Worm (Caenorhabditis elegans): ENCODE data around the gene srsx-40.

Gene srsx-40

DNA sequence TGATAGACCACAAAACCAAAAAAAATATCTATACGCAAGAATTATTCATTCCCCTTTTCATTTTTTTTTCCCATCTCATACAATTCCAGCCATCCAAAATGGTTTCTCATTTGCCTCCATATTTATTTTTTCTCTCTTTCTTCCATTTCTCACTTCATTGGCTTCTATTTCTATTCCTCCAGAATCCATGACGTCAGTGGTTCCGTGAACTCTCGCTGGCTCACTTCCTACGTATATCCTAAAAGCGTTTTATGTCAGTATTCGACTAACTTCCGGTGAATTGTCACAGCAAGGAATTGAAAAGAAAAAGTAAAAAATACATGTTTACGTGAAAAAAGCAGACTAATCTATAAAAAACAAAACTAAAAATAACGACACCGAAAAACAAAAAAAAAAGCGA is 23.5 kb upstream of the srsx-40 start:
- no peak for TF ChIP-seq ceh-16 (tag; optimal IDR thresholded peaks at IDR 0.05)
- peak; percentile 33 for TF ChIP-seq crh-2 (tag; optimal IDR thresholded peaks at IDR 0.05)
- peak; percentile 28 for TF ChIP-seq C34F6.9 (tag; optimal IDR thresholded peaks at IDR 0.05)
- no peak for TF ChIP-seq unc-62 (GFP tag; optimal IDR thresholded peaks at IDR 0.05)
- no peak for TF ChIP-seq egl-27 (tag; optimal IDR thresholded peaks at IDR 0.05)
- TF ChIP-seq nhr-11 (tag; optimal IDR thresholded peaks at IDR 0.05), result no peak
- TF ChIP-seq lsy-2 (tag; optimal IDR thresholded peaks at IDR 0.05), result peak in 1 of 2 experiments; percentile 22
- peak; percentile 27 for TF ChIP-seq F13H6.1 (tag; optimal IDR thresholded peaks at IDR 0.05)
- TF ChIP-seq alr-1 (tag; optimal IDR thresholded peaks at IDR 0.05), result no peak
- peak; percentile 52 for TF ChIP-seq sma-9 (GFP tag; optimal IDR thresholded peaks at IDR 0.05)
- TF ChIP-seq sma-9 (tag; optimal IDR thresholded peaks at IDR 0.05), result no peak
- peak; percentile 34 for TF ChIP-seq unc-55 (GFP tag; optimal IDR thresholded peaks at IDR 0.05)
- TF ChIP-seq ama-1 (optimal IDR thresholded peaks at IDR 0.05), result no peak

ce11 chrV:7726202-7726601 is 22.8 kb upstream of the srsx-40 start:
- TF ChIP-seq unc-55 (GFP tag; optimal IDR thresholded peaks at IDR 0.05) (peak; percentile 71), ztf-1 (GFP tag; conservative IDR thresholded peaks at IDR 0.05) (no peak), nhr-12 (tag; optimal IDR thresholded peaks at IDR 0.05) (no peak), lin-39 (tag; optimal IDR thresholded peaks at IDR 0.05) (no peak), peb-1 (tag; optimal IDR thresholded peaks at IDR 0.05) (no peak)

DNA sequence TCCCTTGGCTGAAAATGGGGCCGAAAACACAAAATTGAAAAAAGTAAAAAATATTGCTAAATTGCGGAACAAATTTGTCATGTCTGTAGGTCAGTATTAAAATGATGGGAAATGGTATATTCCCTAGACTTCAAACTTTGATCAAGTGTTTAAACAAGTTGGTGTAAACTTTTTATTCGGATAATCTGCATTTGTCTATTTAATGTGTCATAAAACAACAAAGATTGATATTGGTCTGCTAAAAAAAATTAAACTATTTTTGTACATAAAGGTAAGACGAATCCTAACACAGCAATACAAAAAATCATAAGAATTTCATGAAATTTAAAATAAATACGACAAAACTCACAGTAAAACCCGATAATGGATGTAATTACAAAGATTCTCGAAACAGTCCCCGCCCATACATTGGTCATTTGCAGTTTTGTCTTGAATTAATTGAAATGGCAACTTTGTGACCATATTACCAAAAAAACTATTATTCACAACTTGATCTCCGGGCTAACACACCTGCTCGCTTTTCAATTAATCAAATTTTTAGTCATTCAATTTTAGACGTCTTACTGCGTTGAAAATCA is 20.6 kb upstream of the srsx-40 start, which contains the start of the genes ZK105.6 and ZK105.8:
TSS of gene ZK105.6 (minus strand) at position 101 of the 578 bp plus-strand sequence.
TSS of gene ZK105.8 (plus strand) at position 528 of the 578 bp plus-strand sequence.
- TF ChIP-seq nhr-237 (tag; optimal IDR thresholded peaks at IDR 0.05) (no peak), ama-1 (optimal IDR thresholded peaks at IDR 0.05) (no peak), crh-2 (tag; optimal IDR thresholded peaks at IDR 0.05) (no peak), sma-9 (GFP tag; optimal IDR thresholded peaks at IDR 0.05) (no peak), sma-9 (tag; optimal IDR thresholded peaks at IDR 0.05) (no peak), peb-1 (tag; optimal IDR thresholded peaks at IDR 0.05) (no peak), unc-39 (tag; optimal IDR thresholded peaks at IDR 0.05) (no peak), nhr-21 (tag; optimal IDR thresholded peaks at IDR 0.05) (no peak), nhr-25 (tag; optimal IDR thresholded peaks at IDR 0.05) (no peak), lin-39 (tag; optimal IDR thresholded peaks at IDR 0.05) (no peak), ztf-11 (tag; optimal IDR thresholded peaks at IDR 0.05) (no peak), gmeb-1 (tag; optimal IDR thresholded peaks at IDR 0.05) (no peak), lsy-2 (tag; optimal IDR thresholded peaks at IDR 0.05) (no peak), nhr-77 (tag; optimal IDR thresholded peaks at IDR 0.05) (no peak), nhr-6 (tag; optimal IDR thresholded peaks at IDR 0.05) (no peak), ztf-4 (tag; optimal IDR thresholded peaks at IDR 0.05) (no peak), skn-1 (tag; optimal IDR thresholded peaks at IDR 0.05) (no peak), egl-27 (tag; optimal IDR thresholded peaks at IDR 0.05) (no peak)

DNA sequence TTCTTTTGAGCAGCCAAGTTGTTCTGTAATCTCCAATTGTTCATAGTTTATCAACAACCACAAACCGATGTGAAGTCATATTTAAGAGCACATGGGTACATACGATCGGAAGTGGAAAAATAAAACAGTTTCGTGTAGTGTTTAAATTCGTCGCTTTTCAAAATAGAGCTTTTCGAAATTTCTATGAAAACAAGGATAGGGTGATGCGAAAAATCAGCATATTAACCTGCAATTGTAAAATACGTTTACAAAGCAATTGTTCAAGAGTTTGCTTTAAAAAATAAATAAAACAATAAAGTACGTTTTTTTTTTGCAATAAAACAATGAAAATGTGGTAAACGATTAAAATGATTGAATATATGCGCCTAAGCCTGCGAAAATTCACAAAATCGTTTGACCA is 18.5 kb upstream of the srsx-40 start, which contains the start of gene ZK105.14:
TSS of gene ZK105.14 (minus strand) at position 101 of the 400 bp plus-strand sequence.
- TF ChIP-seq blmp-1 (tag; optimal IDR thresholded peaks at IDR 0.05; ENCODE audit: insufficient read depth), result no peak
- TF ChIP-seq crh-2 (tag; optimal IDR thresholded peaks at IDR 0.05), result no peak
- no peak for TF ChIP-seq R02D3.7 (tag; optimal IDR thresholded peaks at IDR 0.05)
- TF ChIP-seq elt-1 (tag; optimal IDR thresholded peaks at IDR 0.05), result no peak
- TF ChIP-seq nhr-129 (tag; optimal IDR thresholded peaks at IDR 0.05), result no peak
- TF ChIP-seq fos-1 (tag; optimal IDR thresholded peaks at IDR 0.05), result no peak
- no peak for TF ChIP-seq dmd-4 (tag; optimal IDR thresholded peaks at IDR 0.05)
- no peak for TF ChIP-seq mbf-1 (tag; optimal IDR thresholded peaks at IDR 0.05)
- TF ChIP-seq unc-62 (GFP tag; optimal IDR thresholded peaks at IDR 0.05), result no peak
- no peak for TF ChIP-seq zag-1 (tag; optimal IDR thresholded peaks at IDR 0.05)
- TF ChIP-seq mab-5 (tag; optimal IDR thresholded peaks at IDR 0.05), result no peak
- no peak for TF ChIP-seq sma-3 (GFP tag; optimal IDR thresholded peaks at IDR 0.05)
- no peak for TF ChIP-seq nhr-12 (tag; optimal IDR thresholded peaks at IDR 0.05)
- no peak for TF ChIP-seq unc-55 (GFP tag; optimal IDR thresholded peaks at IDR 0.05)
- TF ChIP-seq lin-11 (tag; optimal IDR thresholded peaks at IDR 0.05), result no peak
- TF ChIP-seq lin-39 (tag; optimal IDR thresholded peaks at IDR 0.05), result no peak
- no peak for TF ChIP-seq sma-9 (GFP tag; optimal IDR thresholded peaks at IDR 0.05)
- TF ChIP-seq sma-9 (tag; optimal IDR thresholded peaks at IDR 0.05), result no peak
- TF ChIP-seq lin-13 (GFP tag; optimal IDR thresholded peaks at IDR 0.05), result no peak
- TF ChIP-seq gmeb-1 (tag; optimal IDR thresholded peaks at IDR 0.05), result no peak
